Worm (Caenorhabditis elegans) whole organism, L4/young adult: ENCODE results near the gene sut-1.

ENCODE experiments used
- W03F9.2 ChIP-seq: fragments of 150-350 bp; optimal IDR thresholded peaks from 2 replicates; lab custom pipeline; 2014; ENCODE audit warnings: missing biosample characterization, missing genetic modification characterization
- dao-5 ChIP-seq: sonication (generic microtip); optimal IDR thresholded peaks from 2 replicates; lab custom pipeline; 2016; ENCODE audit warnings: missing genotype, missing genetic modification characterization, moderate library complexity, missing compliant biosample characterization
- him-1 ChIP-seq: sonication (generic microtip); optimal IDR thresholded peaks from 2 replicates; lab custom pipeline; 2016; ENCODE audit warnings: missing genotype, missing genetic modification reagents, missing genetic modification characterization, missing compliant biosample characterization

ce11 chrII:1117992-1118729, 4.9 kb downstream of the sut-1 start, which contains the start of gene lips-13:
- TF ChIP-seq him-1 (no peak), W03F9.2 (tag; lab: Kevin White, UChicago) (no peak), dao-5 (tag; lab: Kevin White, UChicago) (no peak)
